Worm (Caenorhabditis elegans): ENCODE results near the gene Y57G11B.3.
"Not testable (repeated sequence)": the region's sequence is repeated elsewhere in the genome, so short reads cannot be mapped to it uniquely, and the experiment has no call there.

The Y57G11B.3 gene

ce11 chrIV:14561677-14562076 is 12.5 kb downstream of the Y57G11B.3 start:
- TF ChIP-seq nhr-2 (tag; optimal IDR thresholded peaks at IDR 0.05) (no peak), nhr-76 (tag; optimal IDR thresholded peaks at IDR 0.05) (no peak), ham-2 (GFP tag; optimal IDR thresholded peaks at IDR 0.05) (no peak)

- TF ChIP-seq nhr-28 (tag; optimal IDR thresholded peaks at IDR 0.05) (no peak), cnd-1 (tag; optimal IDR thresholded peaks at IDR 0.05) (no peak), lin-13 (tag; optimal IDR thresholded peaks at IDR 0.05) (no peak), M03D4.4 (tag; optimal IDR thresholded peaks at IDR 0.05) (no peak), zip-8 (tag; optimal IDR thresholded peaks at IDR 0.05) (no peak)
These were observed 14.9 kb downstream of the Y57G11B.3 start for ce11 chrIV:14559267-14559666.

DNA sequence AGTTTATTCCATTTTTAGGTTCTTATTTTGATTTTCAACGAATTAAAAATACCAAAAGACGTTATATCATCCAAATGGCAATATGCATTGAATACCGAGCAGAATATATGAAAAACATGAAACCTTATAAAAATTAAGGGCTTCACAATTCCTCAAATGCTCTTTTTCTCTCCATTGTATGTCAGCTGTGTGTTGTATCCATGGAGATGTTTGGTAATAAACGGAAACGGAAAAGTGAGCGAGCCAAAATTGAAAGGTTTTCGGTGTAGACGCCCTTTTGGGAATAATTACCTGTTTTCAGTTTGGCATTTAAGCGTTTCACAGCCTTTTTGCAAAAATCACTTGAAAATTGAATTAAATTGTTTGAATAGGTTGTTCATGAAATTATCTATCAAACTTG is 16.5 kb downstream of the Y57G11B.3 start:
- TF ChIP-seq nhr-76 (tag; optimal IDR thresholded peaks at IDR 0.05) (no peak), ces-1 (GFP tag; optimal IDR thresholded peaks at IDR 0.05) (no peak), pha-4 (tag; optimal IDR thresholded peaks at IDR 0.05) (no peak), sem-2 (GFP tag; optimal IDR thresholded peaks at IDR 0.05) (no peak), unc-120 (tag; optimal IDR thresholded peaks at IDR 0.05; ENCODE audit: poor library complexity, severe bottlenecking) (no peak), snpc-4 (tag; optimal IDR thresholded peaks at IDR 0.05) (no peak), sptf-1 (tag; optimal IDR thresholded peaks at IDR 0.05) (no peak)

- TF ChIP-seq elt-3 (tag; optimal IDR thresholded peaks at IDR 0.05) (no peak), zip-8 (tag; optimal IDR thresholded peaks at IDR 0.05) (no peak), sem-2 (GFP tag; optimal IDR thresholded peaks at IDR 0.05) (no peak), unc-39 (tag; optimal IDR thresholded peaks at IDR 0.05) (no peak), M03D4.4 (tag; optimal IDR thresholded peaks at IDR 0.05) (no peak), tbx-8 (GFP tag; optimal IDR thresholded peaks at IDR 0.05) (no peak), mep-1 (tag; optimal IDR thresholded peaks at IDR 0.05) (no peak), lsy-2 (tag; optimal IDR thresholded peaks at IDR 0.05) (no peak), hlh-1 (tag; optimal IDR thresholded peaks at IDR 0.05) (no peak), flh-1 (GFP tag; optimal IDR thresholded peaks at IDR 0.05) (no peak), mls-2 (tag; optimal IDR thresholded peaks at IDR 0.05) (no peak), drap-1 (GFP tag; optimal IDR thresholded peaks at IDR 0.05) (no peak), cnd-1 (tag; optimal IDR thresholded peaks at IDR 0.05) (no peak), unc-62 (GFP tag; optimal IDR thresholded peaks at IDR 0.05) (no peak), nhr-237 (tag; optimal IDR thresholded peaks at IDR 0.05) (no peak), ztf-11 (tag; optimal IDR thresholded peaks at IDR 0.05) (no peak), ceh-83 (GFP tag; optimal IDR thresholded peaks at IDR 0.05) (no peak)
These were observed 19.4 kb downstream of the Y57G11B.3 start, which contains the start of gene Y57G11B.6 for ce11 chrIV:14554788-14555187. TSS of gene Y57G11B.6 (minus strand) at chrIV:14554888.

DNA sequence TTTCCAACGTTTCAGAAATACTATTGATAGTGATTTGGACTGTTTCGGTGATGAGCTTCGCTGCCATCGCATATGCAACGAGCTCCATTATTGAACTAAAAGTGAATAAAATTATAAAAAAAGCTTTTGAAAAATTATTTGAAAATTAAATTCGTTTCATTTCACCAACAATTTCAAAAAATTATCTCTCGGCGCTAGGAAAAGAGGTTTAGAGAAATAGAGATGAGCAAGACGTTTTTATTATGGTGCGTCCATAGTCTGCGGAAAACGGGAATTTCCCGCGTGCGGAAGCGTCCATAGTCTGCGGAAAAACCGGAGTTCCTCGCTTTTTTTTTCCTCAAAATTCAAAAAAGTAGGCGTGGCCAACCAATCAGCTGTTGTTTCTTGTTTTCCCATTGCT is 22.3 kb downstream of the Y57G11B.3 start, which contains the start of gene pals-30:
Gene pals-30 (minus strand): TSS at position 101 of the 400 bp plus-strand sequence.
- not testable (repeated sequence) for TF ChIP-seq hlh-1 (tag; optimal IDR thresholded peaks at IDR 0.05); drap-1 (GFP tag; optimal IDR thresholded peaks at IDR 0.05); blmp-1 (tag; optimal IDR thresholded peaks at IDR 0.05)

- TF ChIP-seq unc-39 (tag; optimal IDR thresholded peaks at IDR 0.05) (no peak), ztf-11 (tag; optimal IDR thresholded peaks at IDR 0.05) (no peak)
These were observed 24.9 kb downstream of the Y57G11B.3 start, which contains the start of gene T27E7.9 for ce11 chrIV:14549308-14549707. TSS of gene T27E7.9 (minus strand) at chrIV:14549408.

ce11 chrIV:14547292-14547691 is 26.9 kb downstream of the Y57G11B.3 start:
- no peak for TF ChIP-seq tbx-8 (GFP tag; optimal IDR thresholded peaks at IDR 0.05)
- TF ChIP-seq drap-1 (GFP tag; optimal IDR thresholded peaks at IDR 0.05) = no peak

DNA sequence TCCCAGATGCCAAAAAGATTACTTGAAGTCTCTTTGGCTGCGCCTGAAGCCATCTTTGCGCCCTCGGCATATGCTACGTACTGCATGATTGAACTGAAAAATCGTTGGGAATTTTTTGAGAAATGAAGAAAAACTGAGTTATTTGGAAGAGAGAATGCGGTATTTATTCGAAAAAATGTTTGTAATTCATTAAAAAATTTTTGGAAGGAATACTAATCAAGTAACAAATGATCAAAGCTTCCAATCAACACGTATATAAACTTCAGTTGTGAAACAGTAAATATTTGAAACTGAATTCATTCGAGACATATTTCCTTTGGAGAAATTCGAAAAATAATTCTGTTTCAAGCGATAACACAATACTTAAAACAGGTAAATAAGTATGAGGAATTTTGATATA is 31.7 kb downstream of the Y57G11B.3 start, which contains the start of gene pals-29:
Gene pals-29 (minus strand): TSS at position 101 of the 400 bp plus-strand sequence.
- no peak for TF ChIP-seq unc-120 (tag; optimal IDR thresholded peaks at IDR 0.05; ENCODE audit: poor library complexity, severe bottlenecking)
- TF ChIP-seq lin-32 (GFP tag; optimal IDR thresholded peaks at IDR 0.05) = no peak
- TF ChIP-seq ces-1 (GFP tag; optimal IDR thresholded peaks at IDR 0.05) = no peak
- no peak for TF ChIP-seq ceh-43 (GFP tag; optimal IDR thresholded peaks at IDR 0.05)
- TF ChIP-seq nhr-2 (tag; optimal IDR thresholded peaks at IDR 0.05) = no peak
- no peak for TF ChIP-seq tbx-8 (GFP tag; optimal IDR thresholded peaks at IDR 0.05)
- no peak for TF ChIP-seq mls-2 (tag; optimal IDR thresholded peaks at IDR 0.05)
- TF ChIP-seq sptf-1 (tag; optimal IDR thresholded peaks at IDR 0.05) = no peak
- no peak for TF ChIP-seq lsy-2 (tag; optimal IDR thresholded peaks at IDR 0.05)
- no peak for TF ChIP-seq ham-2 (GFP tag; optimal IDR thresholded peaks at IDR 0.05)
- TF ChIP-seq ztf-11 (tag; optimal IDR thresholded peaks at IDR 0.05) = no peak
- TF ChIP-seq unc-62 (GFP tag; optimal IDR thresholded peaks at IDR 0.05) = no peak
- TF ChIP-seq nhr-76 (tag; optimal IDR thresholded peaks at IDR 0.05) = no peak
- TF ChIP-seq nhr-28 (tag; optimal IDR thresholded peaks at IDR 0.05) = no peak
- TF ChIP-seq pha-4 (tag; optimal IDR thresholded peaks at IDR 0.05) = no peak
- no peak for TF ChIP-seq drap-1 (GFP tag; optimal IDR thresholded peaks at IDR 0.05)
- TF ChIP-seq M03D4.4 (tag; optimal IDR thresholded peaks at IDR 0.05) = no peak
